Fruit fly (Drosophila melanogaster): ENCODE results near the gene Karl.
A peak's percentile ranks its signal among the peaks of the same experiment; 100 is the strongest.

Karl gene

dm6 chrX:11788187-11788870 is 1.1 kb downstream of the Karl start (continued):
- TF ChIP-seq kay (GFP tag; optimal IDR thresholded peaks at IDR 0.05) = peak; percentile 42
- peak; percentile 20 for TF ChIP-seq CG8281 (tag; optimal IDR thresholded peaks at IDR 0.05)
- no peak for TF ChIP-seq sc (optimal IDR thresholded peaks at IDR 0.05)
- no peak for TF ChIP-seq sc (GFP tag; optimal IDR thresholded peaks at IDR 0.05)
- peak; percentile 81 for TF ChIP-seq Sox102F (GFP tag; optimal IDR thresholded peaks at IDR 0.05)
- TF ChIP-seq Nf-YB (GFP tag; optimal IDR thresholded peaks at IDR 0.05) = peak; percentile 51
- no peak for TF ChIP-seq ash1 (GFP tag; optimal IDR thresholded peaks at IDR 0.05)
- peak; percentile 10 for TF ChIP-seq Six4 (GFP tag; optimal IDR thresholded peaks at IDR 0.05)
- peak; percentile 63 for TF ChIP-seq CG3281 (GFP tag; optimal IDR thresholded peaks at IDR 0.05)
- TF ChIP-seq chm (GFP tag; IDR thresholded peaks at IDR 0.05) = peak; percentile 72
- TF ChIP-seq Dll (GFP tag; IDR thresholded peaks at IDR 0.05; ENCODE audit: partially characterized antibody) = no peak
- TF ChIP-seq exex (tag; optimal IDR thresholded peaks at IDR 0.05) = no peak
- peak; percentile 40 for TF ChIP-seq CG4854 (GFP tag; optimal IDR thresholded peaks at IDR 0.05)
- no peak for TF ChIP-seq zen2 (GFP tag; IDR thresholded peaks at IDR 0.05; ENCODE audit: partially characterized antibody)
- TF ChIP-seq ara (GFP tag; IDR thresholded peaks at IDR 0.05) = peak; percentile 74
- no peak for TF ChIP-seq pfk (GFP tag; optimal IDR thresholded peaks at IDR 0.05)
- TF ChIP-seq row (GFP tag; IDR thresholded peaks at IDR 0.05) = peak; percentile 84
- TF ChIP-seq trh (GFP tag; optimal IDR thresholded peaks at IDR 0.05) = peak; percentile 36
- peak; percentile 12 for TF ChIP-seq schlank (tag; optimal IDR thresholded peaks at IDR 0.05)
- no peak for TF ChIP-seq GATAe (GFP tag; conservative IDR thresholded peaks at IDR 0.05)
- TF ChIP-seq gro (GFP tag; optimal IDR thresholded peaks at IDR 0.05) = no peak
- TF ChIP-seq CG31224 (GFP tag; IDR thresholded peaks at IDR 0.05) = 0 out of 2 replicates have a peak, but pooled peaks have one; percentile 14
- peak; percentile 59 for TF ChIP-seq Sox100B (GFP tag; optimal IDR thresholded peaks at IDR 0.05)
- TF ChIP-seq Pdp1 (GFP tag; optimal IDR thresholded peaks at IDR 0.05) = peak; percentile 59 to 62
- peak; percentile 17 for TF ChIP-seq zfh2 (GFP tag; optimal IDR thresholded peaks at IDR 0.05)
- peak; percentile 57 for TF ChIP-seq CG11247 (GFP tag; IDR thresholded peaks at IDR 0.05)
- TF ChIP-seq CG7928 (GFP tag; optimal IDR thresholded peaks at IDR 0.05) = no peak
- peak; percentile 65 for TF ChIP-seq CG14014 (GFP tag; IDR thresholded peaks at IDR 0.05)
- TF ChIP-seq CoRest (tag; optimal IDR thresholded peaks at IDR 0.05) = peak; percentile 74
- no peak for TF ChIP-seq CG17912 (GFP tag; optimal IDR thresholded peaks at IDR 0.05)
- peak; percentile 42 for TF ChIP-seq Atf-2 (GFP tag; optimal IDR thresholded peaks at IDR 0.05)
- no peak for TF ChIP-seq da (GFP tag; optimal IDR thresholded peaks at IDR 0.05)
- no peak for TF ChIP-seq CG14965 (GFP tag; optimal IDR thresholded peaks at IDR 0.05; ENCODE audit: borderline replicate concordance)
- peak; percentile 59 for TF ChIP-seq nom (GFP tag; optimal IDR thresholded peaks at IDR 0.05)
- TF ChIP-seq gt (GFP tag; IDR thresholded peaks at IDR 0.05) = no peak
- peak; percentile 63 for TF ChIP-seq Chrac-16 (GFP tag; optimal IDR thresholded peaks at IDR 0.05)
- peak; percentile 57 for TF ChIP-seq CG1647 (GFP tag; optimal IDR thresholded peaks at IDR 0.05)
- peak; percentile 73 for TF ChIP-seq Hsf (GFP tag; optimal IDR thresholded peaks at IDR 0.05)
- TF ChIP-seq H15 (GFP tag; IDR thresholded peaks at IDR 0.05) = peak; percentile 63; the same call in 1 of the 3 replicates
- no peak for TF ChIP-seq fd102C (GFP tag; optimal IDR thresholded peaks at IDR 0.05)
- peak; percentile 76 for TF ChIP-seq CG17328 (GFP tag; IDR thresholded peaks at IDR 0.05)
- TF ChIP-seq az2 (GFP tag; optimal IDR thresholded peaks at IDR 0.05) = peak; percentile 69
- no peak for TF ChIP-seq CG33557 (GFP tag; optimal IDR thresholded peaks at IDR 0.05)
- no peak for TF ChIP-seq hth (optimal IDR thresholded peaks at IDR 0.05)
- TF ChIP-seq Hey (tag; optimal IDR thresholded peaks at IDR 0.05) = no peak
- TF ChIP-seq mld (GFP tag; IDR thresholded peaks at IDR 0.05; ENCODE audit: partially characterized antibody) = no peak
- TF ChIP-seq trem (tag; optimal IDR thresholded peaks at IDR 0.05) = peak; percentile 17
- TF ChIP-seq corto (GFP tag; optimal IDR thresholded peaks at IDR 0.05) = peak; percentile 18
- TF ChIP-seq chinmo (GFP tag; IDR thresholded peaks at IDR 0.05; ENCODE audit: partially characterized antibody) = no peak
- peak; percentile 13 for TF ChIP-seq CG7987 (GFP tag; optimal IDR thresholded peaks at IDR 0.05)
